Fruit fly (Drosophila melanogaster) whole organism, embryonic: ENCODE data around the gene CG46459.

Experiments
- Bgb ChIP-seq: fragments of 200-800 bp; sonication (Bioruptor generic); IDR thresholded peaks from 2 replicates; pipeline ENCODE4 v1.3.6; 2022; ENCODE audit warnings: missing biosample characterization, missing genetic modification characterization; ENCODE audit not compliant: partially characterized antibody
- Bteb2 ChIP-seq: fragments of 200-800 bp; sonication (Bioruptor generic); optimal IDR thresholded peaks from 2 replicates; lab custom pipeline; 2016; ENCODE audit warnings: missing biosample characterization, missing genetic modification characterization
- CG10209 ChIP-seq: fragments of 200-800 bp; sonication (Bioruptor generic); optimal IDR thresholded peaks from 3 replicates; lab custom pipeline; 2017; ENCODE audit warnings: missing biosample characterization, mild to moderate bottlenecking, missing genetic modification characterization, missing genetic modification reagents
- CG1024 ChIP-seq: fragments of 200-800 bp; sonication (Bioruptor generic); IDR thresholded peaks from 2 replicates; pipeline ENCODE4 v1.3.6; 2022; ENCODE audit warnings: missing biosample characterization, missing genetic modification characterization
- CG12659 ChIP-seq: fragments of 200-800 bp; sonication (Bioruptor generic); optimal IDR thresholded peaks from 3 replicates; lab custom pipeline; 2017; ENCODE audit warnings: mild to moderate bottlenecking, missing biosample characterization, missing genetic modification reagents, missing genetic modification characterization
- CG13424 ChIP-seq: fragments of 200-800 bp; sonication (Bioruptor generic); optimal IDR thresholded peaks from 2 replicates; lab custom pipeline; 2019; ENCODE audit warnings: missing biosample characterization, mild to moderate bottlenecking, missing genetic modification characterization, moderate library complexity
- CG13894 ChIP-seq: fragments of 200-800 bp; sonication (Bioruptor generic); optimal IDR thresholded peaks from 3 replicates; lab custom pipeline; 2018; ENCODE audit warnings: missing biosample characterization, mild to moderate bottlenecking, missing genetic modification characterization, moderate library complexity
- CG15479 ChIP-seq: fragments of 200-800 bp; sonication (Bioruptor generic); optimal IDR thresholded peaks from 3 replicates; lab custom pipeline; 2019; ENCODE audit warnings: missing biosample characterization, mild to moderate bottlenecking, missing genetic modification characterization, moderate library complexity
- CG1603 ChIP-seq: fragments of 200-800 bp; sonication (Bioruptor generic); optimal IDR thresholded peaks from 2 replicates; lab custom pipeline; 2019; ENCODE audit warnings: missing biosample characterization, mild to moderate bottlenecking, missing genetic modification characterization, moderate library complexity
- CG17829 ChIP-seq: fragments of 200-800 bp; optimal IDR thresholded peaks from 2 replicates; lab custom pipeline; 2019; ENCODE audit warnings: missing biosample characterization, mild to moderate bottlenecking, missing genetic modification characterization, moderate library complexity
- CG18619 ChIP-seq: fragments of 200-800 bp; sonication (Bioruptor generic); optimal IDR thresholded peaks from 3 replicates; lab custom pipeline; 2017; ENCODE audit warnings: missing biosample characterization, mild to moderate bottlenecking, missing genetic modification characterization
- CG18764 ChIP-seq: fragments of 200-800 bp; sonication (Bioruptor generic); optimal IDR thresholded peaks from 3 replicates; lab custom pipeline; 2016; ENCODE audit warnings: missing biosample characterization, missing genetic modification characterization
- CG2120 ChIP-seq: fragments of 200-800 bp; sonication (Bioruptor generic); optimal IDR thresholded peaks from 3 replicates; lab custom pipeline; 2016; ENCODE audit warnings: missing biosample characterization, missing genetic modification characterization
- CG2129 ChIP-seq: fragments of 200-800 bp; sonication (Bioruptor generic); IDR thresholded peaks from 2 replicates; pipeline ENCODE4 v1.3.6; 2022; ENCODE audit warnings: missing biosample characterization, missing genetic modification characterization; ENCODE audit not compliant: partially characterized antibody
- CG2712 ChIP-seq: fragments of 200-800 bp; optimal IDR thresholded peaks from 3 replicates; lab custom pipeline; 2019; ENCODE audit warnings: missing biosample characterization, mild to moderate bottlenecking, missing genetic modification characterization, moderate library complexity
- CG4424 ChIP-seq: fragments of 200-800 bp; sonication (Bioruptor generic); optimal IDR thresholded peaks from 3 replicates; lab custom pipeline; 2016; ENCODE audit warnings: missing biosample characterization, missing genetic modification characterization
- CG4854 ChIP-seq: fragments of 200-800 bp; sonication (Bioruptor generic); optimal IDR thresholded peaks from 2 replicates; lab custom pipeline; 2016; ENCODE audit warnings: missing biosample characterization, missing genetic modification characterization, inconsistent platforms
- CG6654 ChIP-seq: fragments of 200-800 bp; sonication (Bioruptor generic); optimal IDR thresholded peaks from 2 replicates; lab custom pipeline; 2017; ENCODE audit warnings: missing biosample characterization, mild to moderate bottlenecking, missing genetic modification characterization
- CG6683 ChIP-seq: fragments of 200-800 bp; sonication (Bioruptor generic); optimal IDR thresholded peaks from 2 replicates; lab custom pipeline; 2017; ENCODE audit warnings: missing biosample characterization, mild to moderate bottlenecking, missing genetic modification characterization, missing genetic modification reagents
- CG6854 ChIP-seq: fragments of 200-800 bp; sonication (Bioruptor generic); optimal IDR thresholded peaks from 3 replicates; lab custom pipeline; 2017; ENCODE audit warnings: missing biosample characterization, mild to moderate bottlenecking, missing genetic modification characterization
- CG7556 ChIP-seq: fragments of 200-800 bp; sonication (Bioruptor generic); optimal IDR thresholded peaks from 2 replicates; lab custom pipeline; 2017; ENCODE audit warnings: missing biosample characterization, mild to moderate bottlenecking, missing genetic modification characterization
- CG7839 ChIP-seq: fragments of 200-800 bp; sonication (Bioruptor generic); optimal IDR thresholded peaks from 3 replicates; lab custom pipeline; 2018; ENCODE audit warnings: missing biosample characterization, mild to moderate bottlenecking, missing genetic modification characterization, moderate library complexity
- CG7963 ChIP-seq: fragments of 200-800 bp; sonication (Bioruptor generic); IDR thresholded peaks from 3 replicates; pipeline ENCODE4 v1.3.6; 2022; ENCODE audit warnings: missing biosample characterization, missing genetic modification characterization; ENCODE audit not compliant: partially characterized antibody
- CG8944 ChIP-seq: fragments of 200-800 bp; sonication (Bioruptor generic); optimal IDR thresholded peaks from 3 replicates; lab custom pipeline; 2016; ENCODE audit warnings: missing biosample characterization, missing genetic modification characterization
- CG9609 ChIP-seq: fragments of 200-800 bp; sonication (Bioruptor generic); optimal IDR thresholded peaks from 3 replicates; lab custom pipeline; 2016; ENCODE audit warnings: missing biosample characterization, missing genetic modification characterization
- CG9727 ChIP-seq: fragments of 200-800 bp; sonication (Bioruptor generic); optimal IDR thresholded peaks from 3 replicates; lab custom pipeline; 2017; ENCODE audit warnings: missing biosample characterization, mild to moderate bottlenecking, missing genetic modification characterization
- Camta ChIP-seq: fragments of 200-800 bp; sonication (Bioruptor generic); optimal IDR thresholded peaks from 2 replicates; lab custom pipeline; 2016; ENCODE audit warnings: missing biosample characterization, missing genetic modification characterization
- Dek ChIP-seq: fragments of 200-800 bp; sonication (Bioruptor generic); optimal IDR thresholded peaks from 3 replicates; lab custom pipeline; 2019; ENCODE audit warnings: missing biosample characterization, mild to moderate bottlenecking, missing genetic modification characterization, moderate library complexity
- Dp ChIP-seq: fragments of 200-800 bp; sonication (Bioruptor generic); optimal IDR thresholded peaks from 2 replicates; lab custom pipeline; 2018; ENCODE audit warnings: missing biosample characterization, mild to moderate bottlenecking, missing genetic modification characterization, moderate library complexity
- ERR ChIP-seq: fragments of 200-800 bp; sonication (Bioruptor generic); optimal IDR thresholded peaks from 2 replicates; lab custom pipeline; 2016; ENCODE audit warnings: missing biosample characterization, missing genetic modification characterization
- Fer1 ChIP-seq: fragments of 200-800 bp; sonication (Bioruptor generic); optimal IDR thresholded peaks from 2 replicates; lab custom pipeline; 2017; ENCODE audit warnings: missing biosample characterization, mild to moderate bottlenecking, missing genetic modification characterization
- Med ChIP-seq: fragments of 200-800 bp; sonication (Bioruptor generic); peaks from one replicate; lab custom pipeline; 2016; ENCODE audit warnings: missing biosample characterization, missing genetic modification characterization, mild to moderate bottlenecking, inconsistent platforms, moderate library complexity
- Meics ChIP-seq: fragments of 200-800 bp; sonication (Bioruptor generic); optimal IDR thresholded peaks from 2 replicates; lab custom pipeline; 2017; ENCODE audit warnings: missing biosample characterization, mild to moderate bottlenecking, missing genetic modification characterization
- NFAT ChIP-seq: fragments of 200-800 bp; sonication (Bioruptor generic); IDR thresholded peaks from 2 replicates; pipeline ENCODE4 v1.3.6; 2022; ENCODE audit warnings: missing biosample characterization, missing genetic modification characterization
- Opbp ChIP-seq: fragments of 200-800 bp; sonication (Bioruptor generic); IDR thresholded peaks from 3 replicates; pipeline ENCODE4 v1.3.6; 2022; ENCODE audit warnings: missing biosample characterization, missing genetic modification characterization; ENCODE audit not compliant: partially characterized antibody
- Side ChIP-seq: fragments of 200-800 bp; sonication (Bioruptor generic); optimal IDR thresholded peaks from 2 replicates; lab custom pipeline; 2016; ENCODE audit warnings: missing biosample characterization, missing genetic modification characterization
- Stat92E ChIP-seq, 3 experiments: fragments of >200 bp in 2 of 3; fragments of 200-800 bp in 1 of 3; sonication (Bioruptor generic) in 1 of 3; optimal IDR thresholded peaks; 2 replicates each; lab custom pipeline; 2017 to 2019; ENCODE audit warnings: missing biosample characterization in 3 of 3, missing genetic modification characterization in 3 of 3, mild to moderate bottlenecking in 1 of 3, moderate library complexity in 1 of 3
- amos ChIP-seq: fragments of 200-800 bp; sonication (Bioruptor generic); IDR thresholded peaks from 2 replicates; pipeline ENCODE4 v1.3.6; 2022; ENCODE audit warnings: missing biosample characterization, missing genetic modification characterization; ENCODE audit not compliant: partially characterized antibody
- ash1 ChIP-seq: fragments of 200-800 bp; sonication (Bioruptor generic); optimal IDR thresholded peaks from 2 replicates; lab custom pipeline; 2018; ENCODE audit warnings: missing biosample characterization, mild to moderate bottlenecking, missing genetic modification characterization
- dysf ChIP-seq: fragments of 200-800 bp; sonication (Bioruptor generic); IDR thresholded peaks from 3 replicates; pipeline ENCODE4 v1.3.6; 2022; ENCODE audit warnings: missing biosample characterization, missing genetic modification characterization
- eve ChIP-seq, 2 experiments: fragments of >200 bp; optimal IDR thresholded peaks; 2 replicates each; lab custom pipeline; 2017; ENCODE audit warnings: missing biosample characterization in 2 of 2, missing genetic modification characterization in 2 of 2
- ftz-f1 ChIP-seq: fragments of 200-800 bp; sonication (Bioruptor generic); optimal IDR thresholded peaks from 2 replicates; lab custom pipeline; 2016; ENCODE audit warnings: missing biosample characterization, missing genetic modification characterization
- insv ChIP-seq, 2 experiments: fragments of 200-800 bp; sonication (Bioruptor generic); optimal IDR thresholded peaks; 3 replicates each; lab custom pipeline; 2016 to 2018; ENCODE audit warnings: missing biosample characterization in 2 of 2, missing genetic modification characterization in 2 of 2
- lola ChIP-seq, 3 experiments: fragments of >200 bp in 2 of 3; fragments of 200-800 bp in 1 of 3; sonication (Bioruptor generic) in 1 of 3; optimal IDR thresholded peaks; 2 replicates each; lab custom pipeline; 2017 to 2019; ENCODE audit warnings: missing biosample characterization in 3 of 3, missing genetic modification characterization in 3 of 3, mild to moderate bottlenecking in 1 of 3, moderate library complexity in 1 of 3
- maf-S ChIP-seq: fragments of 200-800 bp; sonication (Bioruptor generic); optimal IDR thresholded peaks from 2 replicates; lab custom pipeline; 2016; ENCODE audit warnings: missing biosample characterization, missing genetic modification characterization
- odd ChIP-seq: fragments of 200-800 bp; sonication (Bioruptor generic); optimal IDR thresholded peaks from 2 replicates; lab custom pipeline; 2017; ENCODE audit warnings: missing biosample characterization, mild to moderate bottlenecking, missing genetic modification characterization
- row ChIP-seq: fragments of 200-800 bp; sonication (Bioruptor generic); IDR thresholded peaks from 3 replicates; pipeline ENCODE4 v1.3.6; 2022; ENCODE audit warnings: missing biosample characterization, missing genetic modification characterization
- sens ChIP-seq: fragments of 200-800 bp; sonication (Bioruptor generic); peaks from one replicate; lab custom pipeline; 2016; ENCODE audit warnings: missing biosample characterization, missing genetic modification characterization
- vnd ChIP-seq: fragments of 200-800 bp; sonication (Bioruptor generic); IDR thresholded peaks from 3 replicates; pipeline ENCODE4 v1.3.6; 2022; ENCODE audit warnings: missing biosample characterization, missing genetic modification characterization; ENCODE audit not compliant: partially characterized antibody

Gene CG46459

DNA sequence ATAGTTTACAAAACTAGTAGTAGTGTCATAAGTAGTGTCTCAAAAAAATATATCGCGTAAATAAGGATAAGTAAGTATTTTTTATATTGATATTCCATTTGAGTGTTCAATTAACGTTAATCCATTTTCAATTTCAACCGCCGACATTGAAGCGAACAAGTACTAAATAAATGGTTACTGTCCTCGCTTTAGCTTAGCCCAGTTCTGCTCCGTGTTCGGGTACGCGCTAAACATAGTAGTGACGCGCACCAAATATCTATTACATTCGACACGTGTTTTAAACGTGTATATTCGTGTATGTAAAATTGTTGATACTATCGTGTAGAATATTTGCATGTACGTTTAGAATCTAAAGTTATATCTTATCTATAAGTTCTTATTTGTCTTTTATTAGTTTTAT is 21.3 kb upstream of the CG46459 start (continued):
- TF ChIP-seq CG17829 (tag; lab: Kevin White, UChicago) (peak; percentile 62), CG8944 (GFP tag; lab: Kevin White, UChicago) (no peak), CG1024 (GFP tag; lab: Robert Waterston, UW) (no peak), row (GFP tag; lab: Robert Waterston, UW) (0 out of 3 replicates have a peak, but pooled peaks have one; percentile 18), CG10209 (no peak), CG13894 (tag; lab: Kevin White, UChicago) (peak; percentile 56), CG6654 (GFP tag; lab: Kevin White, UChicago) (no peak), CG18764 (GFP tag; lab: Kevin White, UChicago) (no peak), CG18619 (GFP tag; lab: Kevin White, UChicago) (peak; percentile 25), insv (GFP tag; optimal IDR thresholded peaks at IDR 0.05; lab: Kevin White, UChicago) (peak in 1 of 2 experiments; percentile 64), eve (GFP tag; optimal IDR thresholded peaks at IDR 0.05; lab: Kevin White, UChicago) (no peak), maf-S (GFP tag; lab: Kevin White, UChicago) (peak; percentile 48), CG4854 (GFP tag; lab: Kevin White, UChicago) (peak; percentile 28), lola (GFP tag; optimal IDR thresholded peaks at IDR 0.05; lab: Kevin White, UChicago) (peak in 1 of 3 experiments; percentile 13), CG7839 (peak; percentile 30), CG7963 (peak; percentile 41; the same call in 1 of the 3 replicates), ash1 (GFP tag; lab: Kevin White, UChicago) (peak; percentile 59), CG15479 (GFP tag; lab: Kevin White, UChicago) (no peak), odd (no peak), Fer1 (GFP tag; lab: Kevin White, UChicago) (peak; percentile 84), CG2712 (peak; percentile 65), CG12659 (GFP tag; lab: Kevin White, UChicago) (peak; percentile 23), CG7556 (GFP tag; lab: Kevin White, UChicago) (peak; percentile 1), amos (peak; percentile 93), CG6683 (GFP tag; lab: Kevin White, UChicago) (peak; percentile 67), NFAT (GFP tag; lab: Robert Waterston, UW) (no peak), CG9727 (peak; percentile 35), ftz-f1 (peak; percentile 76), Bteb2 (peak; percentile 24), Stat92E (GFP tag; optimal IDR thresholded peaks at IDR 0.05; lab: Kevin White, UChicago) (peak in 1 of 3 experiments; percentile 41), ERR (peak; percentile 27), CG13424 (tag; lab: Kevin White, UChicago) (peak; percentile 24), CG2120 (GFP tag; lab: Kevin White, UChicago) (peak; percentile 62), CG2129 (peak; percentile 46; the same call in 1 of the 2 replicates), Camta (peak; percentile 41), Dp (GFP tag; lab: Kevin White, UChicago) (peak; percentile 71), CG9609 (GFP tag; lab: Kevin White, UChicago) (peak; percentile 30), Opbp (GFP tag; lab: Robert Waterston, UW) (peak; percentile 82), CG4424 (GFP tag; lab: Kevin White, UChicago) (peak; percentile 24), Meics (peak; percentile 52), vnd (GFP tag; lab: Robert Waterston, UW) (peak; percentile 61), Side (GFP tag; lab: Kevin White, UChicago) (peak; percentile 50), dysf (GFP tag; lab: Robert Waterston, UW) (no peak), CG1603 (tag; lab: Kevin White, UChicago) (peak; percentile 78), Dek (peak; percentile 64), Med (peak; percentile 93), Bgb (GFP tag; lab: Robert Waterston, UW) (peak; percentile 92), CG6854 (GFP tag; lab: Kevin White, UChicago) (no peak), sens (GFP tag; lab: Kevin White, UChicago) (peak; percentile 75)
